Worm (Caenorhabditis elegans) whole organism, L3 larva: ENCODE results near the gene W08E12.8.

ENCODE experiments used
- elt-2 ChIP-seq: sonication (generic microtip); optimal IDR thresholded peaks from 2 replicates; lab custom pipeline; 2016; ENCODE audit warnings: missing genetic modification reagents, mild to moderate bottlenecking, missing genetic modification characterization, missing compliant biosample characterization
- fos-1 ChIP-seq: fragments of 150-350 bp; optimal IDR thresholded peaks from 2 replicates; lab custom pipeline; 2014; ENCODE audit warnings: missing biosample characterization, missing genetic modification characterization
- lin-39 ChIP-seq: fragments of 150-350 bp; optimal IDR thresholded peaks from 2 replicates; lab custom pipeline; 2018; ENCODE audit warnings: missing biosample characterization, missing genetic modification reagents, missing genetic modification characterization

ce11 chrIV:3267581-3267980 lies 24.6 kb upstream of the W08E12.8 start, which contains the start of gene clec-173:
- TF ChIP-seq lin-39 (tag; lab: Kevin White, UChicago) (no peak), fos-1 (tag; lab: Kevin White, UChicago) (no peak), elt-2 (tag; lab: Kevin White, UChicago) (no peak)
